Fruit fly (Drosophila melanogaster) whole organism, embryonic: ENCODE data around the gene Syx8.
A peak's percentile ranks its signal among the peaks of the same experiment; 100 is the strongest.

Experiments used
- Abd-B ChIP-seq: fragments of 200-800 bp; sonication (Bioruptor generic); optimal IDR thresholded peaks from 2 replicates; lab custom pipeline; 2018; ENCODE audit warnings: missing biosample characterization, mild to moderate bottlenecking, missing genetic modification characterization, moderate library complexity
- Aef1 ChIP-seq: fragments of 200-800 bp; sonication (Bioruptor generic); IDR thresholded peaks from 3 replicates; pipeline ENCODE4 v1.3.6; 2022; ENCODE audit warnings: missing biosample characterization, missing genetic modification characterization
- Antp ChIP-seq: fragments of 200-800 bp; sonication (Bioruptor generic); optimal IDR thresholded peaks from 3 replicates; lab custom pipeline; 2016; ENCODE audit warnings: missing biosample characterization, missing genetic modification characterization
- CG10366 ChIP-seq: fragments of 200-800 bp; sonication (Bioruptor generic); IDR thresholded peaks from 2 replicates; pipeline ENCODE4 v1.3.6; 2022; ENCODE audit warnings: missing biosample characterization, missing genetic modification characterization
- CG10462 ChIP-seq: fragments of 200-800 bp; sonication (Bioruptor generic); optimal IDR thresholded peaks from 2 replicates; lab custom pipeline; 2016; ENCODE audit warnings: missing biosample characterization, missing genetic modification characterization
- CG11560 ChIP-seq: fragments of 200-800 bp; sonication (Bioruptor generic); IDR thresholded peaks from 3 replicates; pipeline ENCODE4 v1.3.6; 2022; ENCODE audit warnings: missing biosample characterization, missing genetic modification characterization
- CG14050 ChIP-seq: fragments of 200-800 bp; sonication (Bioruptor generic); IDR thresholded peaks from 3 replicates; pipeline ENCODE4 v1.3.6; 2022; ENCODE audit warnings: missing biosample characterization, missing genetic modification characterization
- CG14441 ChIP-seq: fragments of 200-800 bp; sonication (Bioruptor generic); IDR thresholded peaks from 2 replicates; pipeline ENCODE4 v1.3.6; 2022; ENCODE audit warnings: missing biosample characterization, missing genetic modification characterization
- CG15479 ChIP-seq: fragments of 200-800 bp; sonication (Bioruptor generic); optimal IDR thresholded peaks from 3 replicates; lab custom pipeline; 2019; ENCODE audit warnings: missing biosample characterization, mild to moderate bottlenecking, missing genetic modification characterization, moderate library complexity
- CG17612 ChIP-seq: fragments of 200-800 bp; sonication (Bioruptor generic); IDR thresholded peaks from 2 replicates; pipeline ENCODE4 v1.3.6; 2022; ENCODE audit warnings: missing biosample characterization, missing genetic modification characterization
- CG17912 ChIP-seq: fragments of 200-800 bp; sonication (Bioruptor generic); optimal IDR thresholded peaks from 2 replicates; lab custom pipeline; 2018; ENCODE audit warnings: missing biosample characterization, mild to moderate bottlenecking, missing genetic modification characterization
- CG18476 ChIP-seq: fragments of 200-800 bp; sonication (Bioruptor generic); optimal IDR thresholded peaks from 2 replicates; lab custom pipeline; 2016; ENCODE audit warnings: missing biosample characterization, mild to moderate bottlenecking, missing genetic modification characterization
- CG2889 ChIP-seq: fragments of 200-800 bp; sonication (Bioruptor generic); IDR thresholded peaks from 3 replicates; pipeline ENCODE4 v1.3.6; 2022; ENCODE audit warnings: missing biosample characterization, missing genetic modification characterization
- CG3065 ChIP-seq: fragments of 200-800 bp; sonication (Bioruptor generic); optimal IDR thresholded peaks from 2 replicates; lab custom pipeline; 2016; ENCODE audit warnings: missing biosample characterization, missing genetic modification characterization
- CG42726 ChIP-seq: fragments of 200-800 bp; sonication (Bioruptor generic); IDR thresholded peaks from 2 replicates; pipeline ENCODE4 v1.3.6; 2022; ENCODE audit warnings: missing biosample characterization, missing genetic modification characterization; ENCODE audit not compliant: partially characterized antibody
- CG6272 ChIP-seq: fragments of 200-800 bp; sonication (Bioruptor generic); IDR thresholded peaks from 2 replicates; pipeline ENCODE4 v1.3.6; 2022; ENCODE audit warnings: missing biosample characterization, missing genetic modification characterization
- CG9817 ChIP-seq: fragments of 200-800 bp; sonication (Bioruptor generic); optimal IDR thresholded peaks from 2 replicates; lab custom pipeline; 2018; ENCODE audit warnings: missing biosample characterization, mild to moderate bottlenecking, missing genetic modification characterization, moderate library complexity
- CoRest ChIP-seq: fragments of 200-800 bp; sonication (Bioruptor generic); optimal IDR thresholded peaks from 3 replicates; lab custom pipeline; 2018; ENCODE audit warnings: missing biosample characterization, mild to moderate bottlenecking, missing genetic modification characterization, moderate library complexity
- D ChIP-seq, 2 experiments: fragments of 200-800 bp in 1 of 2; fragments of >200 bp in 1 of 2; sonication (Bioruptor generic) in 1 of 2; optimal IDR thresholded peaks; 2 replicates in 1 of 2; 3 replicates in 1 of 2; lab custom pipeline; 2017; ENCODE audit warnings: mild to moderate bottlenecking in 1 of 2, missing biosample characterization in 1 of 2, missing genetic modification characterization in 1 of 2, missing genetic modification reagents in 1 of 2
- Dfd ChIP-seq, 2 experiments: fragments of >200 bp; optimal IDR thresholded peaks; 2 replicates each; lab custom pipeline; 2017; ENCODE audit warnings: missing biosample characterization in 2 of 2, missing genetic modification characterization in 2 of 2
- Fer1 ChIP-seq: fragments of 200-800 bp; sonication (Bioruptor generic); optimal IDR thresholded peaks from 2 replicates; lab custom pipeline; 2017; ENCODE audit warnings: missing biosample characterization, mild to moderate bottlenecking, missing genetic modification characterization
- GATAe ChIP-seq: fragments of 200-800 bp; sonication (Bioruptor generic); conservative IDR thresholded peaks from 2 replicates; pipeline ENCODE4 v1.3.6; 2022; ENCODE audit warnings: missing biosample characterization, missing genetic modification characterization
- Hmr ChIP-seq: fragments of 200-800 bp; sonication (Bioruptor generic); optimal IDR thresholded peaks from 3 replicates; lab custom pipeline; 2017; ENCODE audit warnings: mild to moderate bottlenecking, missing biosample characterization, missing genetic modification reagents, missing genetic modification characterization
- Neu2 ChIP-seq: fragments of 200-800 bp; sonication (Bioruptor generic); optimal IDR thresholded peaks from 3 replicates; lab custom pipeline; 2016; ENCODE audit warnings: missing biosample characterization, missing genetic modification characterization, borderline replicate concordance
- Nf-YC ChIP-seq: fragments of 200-800 bp; optimal IDR thresholded peaks from 3 replicates; lab custom pipeline; 2019; ENCODE audit warnings: missing biosample characterization, mild to moderate bottlenecking, missing genetic modification characterization, moderate library complexity
- Opbp ChIP-seq: fragments of 200-800 bp; sonication (Bioruptor generic); IDR thresholded peaks from 3 replicates; pipeline ENCODE4 v1.3.6; 2022; ENCODE audit warnings: missing biosample characterization, missing genetic modification characterization; ENCODE audit not compliant: partially characterized antibody
- Ptx1 ChIP-seq: fragments of 200-800 bp; sonication (Bioruptor generic); IDR thresholded peaks from 2 replicates; pipeline ENCODE4 v1.3.6; 2022; ENCODE audit warnings: missing biosample characterization, missing genetic modification characterization
- Six4 ChIP-seq: fragments of 200-800 bp; sonication (Bioruptor generic); optimal IDR thresholded peaks from 2 replicates; lab custom pipeline; 2016; ENCODE audit warnings: missing biosample characterization, missing genetic modification characterization
- YL-1 ChIP-seq: fragments of 200-800 bp; sonication (Bioruptor generic); optimal IDR thresholded peaks from 3 replicates; lab custom pipeline; 2017; ENCODE audit warnings: missing biosample characterization, mild to moderate bottlenecking, missing genetic modification characterization
- al ChIP-seq: fragments of 200-800 bp; sonication (Bioruptor generic); IDR thresholded peaks from 2 replicates; pipeline ENCODE4 v1.3.6; 2022; ENCODE audit warnings: missing biosample characterization, missing genetic modification characterization
- aop ChIP-seq: fragments of 200-800 bp; sonication (Bioruptor generic); IDR thresholded peaks from 2 replicates; pipeline ENCODE4 v1.3.6; 2022; ENCODE audit warnings: missing biosample characterization, missing genetic modification characterization
- ara ChIP-seq: fragments of 200-800 bp; sonication (Bioruptor generic); IDR thresholded peaks from 2 replicates; pipeline ENCODE4 v1.3.6; 2022; ENCODE audit warnings: missing biosample characterization, missing genetic modification characterization
- ase ChIP-seq: fragments of 200-800 bp; sonication (Bioruptor generic); IDR thresholded peaks from 3 replicates; pipeline ENCODE4 v1.3.6; 2022; ENCODE audit warnings: missing biosample characterization, missing genetic modification characterization
- bowl ChIP-seq: fragments of 200-800 bp; sonication (Bioruptor generic); IDR thresholded peaks from 2 replicates; pipeline ENCODE4 v1.3.6; 2022; ENCODE audit warnings: missing biosample characterization, missing genetic modification characterization
- chif ChIP-seq, 2 experiments: fragments of 200-800 bp; sonication (Bioruptor generic); optimal IDR thresholded peaks; 3 replicates each; lab custom pipeline; 2016; ENCODE audit warnings: missing biosample characterization in 2 of 2, missing genetic modification characterization in 2 of 2
- dan ChIP-seq: fragments of 200-800 bp; sonication (Bioruptor generic); IDR thresholded peaks from 2 replicates; pipeline ENCODE4 v1.3.6; 2022; ENCODE audit warnings: missing biosample characterization, missing genetic modification characterization
- gro ChIP-seq: fragments of 200-800 bp; sonication (Bioruptor generic); optimal IDR thresholded peaks from 2 replicates; lab custom pipeline; 2016; ENCODE audit warnings: missing biosample characterization, missing genetic modification characterization
- gsb ChIP-seq: fragments of 200-800 bp; sonication (Bioruptor generic); IDR thresholded peaks from 2 replicates; pipeline ENCODE4 v1.3.6; 2022; ENCODE audit warnings: missing biosample characterization, missing genetic modification characterization
- ind ChIP-seq: fragments of 200-800 bp; sonication (Bioruptor generic); optimal IDR thresholded peaks from 3 replicates; lab custom pipeline; 2016; ENCODE audit warnings: missing biosample characterization, missing genetic modification characterization
- knrl ChIP-seq: fragments of 200-800 bp; sonication (Bioruptor generic); IDR thresholded peaks from 3 replicates; pipeline ENCODE4 v1.3.6; 2022; ENCODE audit warnings: missing biosample characterization, missing genetic modification characterization; ENCODE audit not compliant: partially characterized antibody
- maf-S ChIP-seq: fragments of 200-800 bp; sonication (Bioruptor generic); optimal IDR thresholded peaks from 2 replicates; lab custom pipeline; 2016; ENCODE audit warnings: missing biosample characterization, missing genetic modification characterization
- nau ChIP-seq: fragments of 200-800 bp; sonication (Bioruptor generic); optimal IDR thresholded peaks from 3 replicates; lab custom pipeline; 2017; ENCODE audit warnings: missing biosample characterization, mild to moderate bottlenecking, missing genetic modification characterization, missing genetic modification reagents
- peb ChIP-seq: fragments of 200-800 bp; sonication (Bioruptor generic); IDR thresholded peaks from 2 replicates; pipeline ENCODE4 v1.3.6; 2022; ENCODE audit warnings: missing biosample characterization, missing genetic modification characterization
- phol ChIP-seq: fragments of 200-800 bp; sonication (Bioruptor generic); optimal IDR thresholded peaks from 3 replicates; lab custom pipeline; 2018; ENCODE audit warnings: missing biosample characterization, mild to moderate bottlenecking, missing genetic modification characterization, moderate library complexity
- pros ChIP-seq: fragments of 200-800 bp; sonication (Bioruptor generic); optimal IDR thresholded peaks from 3 replicates; lab custom pipeline; 2019; ENCODE audit warnings: missing biosample characterization, mild to moderate bottlenecking, missing genetic modification characterization, moderate library complexity
- psq ChIP-seq: fragments of 200-800 bp; sonication (Bioruptor generic); optimal IDR thresholded peaks from 2 replicates; lab custom pipeline; 2017; ENCODE audit warnings: missing biosample characterization, missing genetic modification characterization
- slp2 ChIP-seq: fragments of 200-800 bp; sonication (Bioruptor generic); optimal IDR thresholded peaks from 2 replicates; lab custom pipeline; 2016; ENCODE audit warnings: missing biosample characterization, missing genetic modification characterization
- sob ChIP-seq: fragments of 200-800 bp; sonication (Bioruptor generic); IDR thresholded peaks from 2 replicates; pipeline ENCODE4 v1.3.6; 2022; ENCODE audit warnings: missing biosample characterization, missing genetic modification characterization
- sqz ChIP-seq: fragments of 200-800 bp; sonication (Bioruptor generic); optimal IDR thresholded peaks from 3 replicates; lab custom pipeline; 2018; ENCODE audit warnings: missing biosample characterization, mild to moderate bottlenecking, missing genetic modification characterization
- wek ChIP-seq: fragments of 200-800 bp; sonication (Bioruptor generic); optimal IDR thresholded peaks from 3 replicates; lab custom pipeline; 2018; ENCODE audit warnings: missing biosample characterization, mild to moderate bottlenecking, missing genetic modification characterization, moderate library complexity
- zen ChIP-seq: fragments of 200-800 bp; sonication (Bioruptor generic); optimal IDR thresholded peaks from 3 replicates; lab custom pipeline; 2018; ENCODE audit warnings: missing biosample characterization, mild to moderate bottlenecking, missing genetic modification characterization, moderate library complexity

Gene Syx8

dm6 chr3L:16544220-16544619 is 42.6 kb downstream of the Syx8 start (continued):
- TF ChIP-seq knrl (GFP tag; lab: Robert Waterston, UW) (no peak), CG18476 (GFP tag; lab: Kevin White, UChicago) (no peak), Abd-B (no peak), Neu2 (no peak), D (optimal IDR thresholded peaks at IDR 0.05; lab: Kevin White, UChicago) (no peak), D (GFP tag; optimal IDR thresholded peaks at IDR 0.05; lab: Kevin White, UChicago) (peak; percentile 34), Hmr (GFP tag; lab: Kevin White, UChicago) (peak; percentile 3), al (GFP tag; lab: Robert Waterston, UW) (no peak), ara (GFP tag; lab: Robert Waterston, UW) (no peak; the same call in 1 of the 2 replicates), psq (no peak), Six4 (GFP tag; lab: Kevin White, UChicago) (peak; percentile 1), YL-1 (GFP tag; lab: Kevin White, UChicago) (no peak), slp2 (GFP tag; lab: Kevin White, UChicago) (no peak), dan (GFP tag; lab: Robert Waterston, UW) (no peak), CG14050 (GFP tag; lab: Robert Waterston, UW) (no peak), chif (GFP tag; optimal IDR thresholded peaks at IDR 0.05; lab: Kevin White, UChicago) (peak in 1 of 2 experiments; percentile 65), peb (GFP tag; lab: Robert Waterston, UW) (no peak), wek (no peak), CG2889 (no peak), bowl (no peak), aop (GFP tag; lab: Robert Waterston, UW) (no peak), Nf-YC (tag; lab: Kevin White, UChicago) (no peak), GATAe (no peak), Fer1 (GFP tag; lab: Kevin White, UChicago) (no peak), sob (GFP tag; lab: Robert Waterston, UW) (peak; percentile 63), Aef1 (GFP tag; lab: Robert Waterston, UW) (no peak), maf-S (GFP tag; lab: Kevin White, UChicago) (no peak), CG10366 (GFP tag; lab: Robert Waterston, UW) (peak; percentile 45; the same call in 1 of the 2 replicates), pros (GFP tag; lab: Kevin White, UChicago) (no peak), CG3065 (GFP tag; lab: Kevin White, UChicago) (no peak), sqz (GFP tag; lab: Kevin White, UChicago) (no peak), gsb (no peak), CG9817 (tag; lab: Kevin White, UChicago) (no peak), ind (GFP tag; lab: Kevin White, UChicago) (peak; percentile 32), CG14441 (peak; percentile 49; the same call in 1 of the 2 replicates), CG17912 (GFP tag; lab: Kevin White, UChicago) (no peak), CG17612 (no peak), CG15479 (GFP tag; lab: Kevin White, UChicago) (no peak), Opbp (GFP tag; lab: Robert Waterston, UW) (no peak), CG42726 (GFP tag; lab: Robert Waterston, UW) (no peak), phol (tag; lab: Kevin White, UChicago) (peak; percentile 52), gro (GFP tag; lab: Kevin White, UChicago) (no peak), Antp (GFP tag; lab: Kevin White, UChicago) (peak; percentile 43), zen (tag; lab: Kevin White, UChicago) (no peak), ase (no peak; the same call in 2 of the 3 replicates), CG11560 (tag; lab: Robert Waterston, UW) (no peak), Ptx1 (GFP tag; lab: Robert Waterston, UW) (peak; percentile 41; the same call in 1 of the 2 replicates), Dfd (GFP tag; optimal IDR thresholded peaks at IDR 0.05; lab: Kevin White, UChicago) (no peak), CG6272 (GFP tag; lab: Robert Waterston, UW) (no peak), CoRest (no peak), nau (no peak), CG10462 (GFP tag; lab: Kevin White, UChicago) (no peak)
